Worm (Caenorhabditis elegans) whole organism, L2 larva: ENCODE measurements around the gene F17C11.12.

Experiments used
- Y55F3AM.14 ChIP-seq: fragments of 200-800 bp; sonication (Bioruptor generic); optimal IDR thresholded peaks from 2 replicates; lab custom pipeline; 2018; ENCODE audit warnings: mild to moderate bottlenecking, missing genetic modification characterization, missing compliant biosample characterization
- ZK546.5 ChIP-seq: sonication (generic microtip); optimal IDR thresholded peaks from 2 replicates; lab custom pipeline; 2017; ENCODE audit warnings: missing biosample characterization, missing genetic modification characterization
- elt-3 ChIP-seq: sonication (generic microtip); optimal IDR thresholded peaks from 2 replicates; lab custom pipeline; 2017; ENCODE audit warnings: missing biosample characterization, missing genetic modification characterization
- lin-13 ChIP-seq: fragments of 150-350 bp; optimal IDR thresholded peaks from 2 replicates; lab custom pipeline; 2014; ENCODE audit warnings: missing biosample characterization, missing genetic modification reagents, missing genetic modification characterization
- lin-39 ChIP-seq: fragments of 150-350 bp; optimal IDR thresholded peaks from 2 replicates; lab custom pipeline; 2014; ENCODE audit warnings: missing biosample characterization, missing genetic modification reagents, missing genetic modification characterization
- lsy-2 ChIP-seq, 2 experiments: fragments of 150-350 bp in 1 of 2; sonication (generic microtip) in 1 of 2; optimal IDR thresholded peaks; 2 replicates each; lab custom pipeline; 2014 to 2017; ENCODE audit warnings: missing biosample characterization in 2 of 2, missing genetic modification characterization in 2 of 2
- mbf-1 ChIP-seq: sonication (generic microtip); optimal IDR thresholded peaks from 2 replicates; lab custom pipeline; 2017; ENCODE audit warnings: missing biosample characterization, missing genetic modification characterization
- nhr-11 ChIP-seq: fragments of 150-350 bp; optimal IDR thresholded peaks from 2 replicates; lab custom pipeline; 2014; ENCODE audit warnings: missing biosample characterization, missing genetic modification characterization
- nhr-237 ChIP-seq: fragments of 150-350 bp; optimal IDR thresholded peaks from 2 replicates; lab custom pipeline; 2014; ENCODE audit warnings: missing biosample characterization, missing genetic modification characterization
- nhr-77 ChIP-seq: fragments of 150-350 bp; optimal IDR thresholded peaks from 2 replicates; lab custom pipeline; 2014; ENCODE audit warnings: missing biosample characterization, missing genetic modification characterization
- skn-1 ChIP-seq: sonication (generic microtip); optimal IDR thresholded peaks from 2 replicates; lab custom pipeline; 2017; ENCODE audit warnings: missing biosample characterization, missing genetic modification characterization
- snpc-4 ChIP-seq: fragments of 150-350 bp; optimal IDR thresholded peaks from 2 replicates; lab custom pipeline; 2014; ENCODE audit warnings: missing biosample characterization, missing genetic modification characterization
- ztf-4 ChIP-seq: fragments of 150-350 bp; optimal IDR thresholded peaks from 2 replicates; lab custom pipeline; 2014; ENCODE audit warnings: missing biosample characterization, missing genetic modification characterization

- TF ChIP-seq lsy-2 (tag; optimal IDR thresholded peaks at IDR 0.05; lab: Kevin White, UChicago) (no peak), elt-3 (no peak), nhr-237 (no peak), mbf-1 (tag; lab: Kevin White, UChicago) (no peak), lin-39 (tag; lab: Kevin White, UChicago) (no peak), ZK546.5 (tag; lab: Kevin White, UChicago) (no peak), nhr-11 (tag; lab: Kevin White, UChicago) (no peak), ztf-4 (no peak), Y55F3AM.14 (GFP tag; lab: Kevin White, UChicago) (no peak), skn-1 (tag; lab: Kevin White, UChicago) (no peak), snpc-4 (tag; lab: Kevin White, UChicago) (no peak), lin-13 (GFP tag; lab: Kevin White, UChicago) (no peak), nhr-77 (no peak)
Measured at ce11 chrV:10896706-10897105, 40.0 kb downstream of the F17C11.12 start.
